Fruit fly (Drosophila melanogaster) whole organism, prepupa: ENCODE measurements around the gene CG10559.

Experiments
- Blimp-1 ChIP-seq: fragments of 200-800 bp; sonication (Bioruptor generic); optimal IDR thresholded peaks from 3 replicates; lab custom pipeline; 2017; ENCODE audit warnings: missing biosample characterization, missing genetic modification characterization, mild to moderate bottlenecking, moderate library complexity, missing genetic modification reagents
- CG11762 ChIP-seq: fragments of 200-800 bp; sonication (Bioruptor generic); optimal IDR thresholded peaks from 3 replicates; lab custom pipeline; 2016; ENCODE audit warnings: missing biosample characterization, missing genetic modification characterization; ENCODE audit not compliant: insufficient read depth
- CG6854 ChIP-seq: fragments of 200-800 bp; sonication (Bioruptor generic); optimal IDR thresholded peaks from 2 replicates; lab custom pipeline; 2017; ENCODE audit warnings: missing biosample characterization, mild to moderate bottlenecking, missing genetic modification characterization
- net ChIP-seq: fragments of 200-800 bp; sonication (Bioruptor generic); optimal IDR thresholded peaks from 3 replicates; lab custom pipeline; 2016; ENCODE audit warnings: missing biosample characterization, missing genetic modification characterization
- svp ChIP-seq: fragments of 200-800 bp; sonication (Bioruptor generic); peaks from one replicate; lab custom pipeline; 2016; ENCODE audit warnings: missing biosample characterization, missing genetic modification characterization

dm6 chr3R:25322657-25323056, 6.7 kb upstream of the CG10559 start, which contains the start of gene CG10562:
- TF ChIP-seq net (GFP tag; lab: Kevin White, UChicago) (no peak), Blimp-1 (GFP tag; lab: Kevin White, UChicago) (no peak), svp (GFP tag; lab: Kevin White, UChicago) (no peak), CG6854 (GFP tag; lab: Kevin White, UChicago) (no peak), CG11762 (GFP tag; lab: Kevin White, UChicago) (no peak)
